Worm (Caenorhabditis elegans) whole organism, mixed stage, embryonic: ENCODE data around the gene ZK742.3.
A peak's percentile ranks its signal among the peaks of the same experiment; 100 is the strongest.

Source experiments
- M03D4.4 ChIP-seq: sonication (generic microtip); optimal IDR thresholded peaks from 2 replicates; lab custom pipeline; 2017; ENCODE audit warnings: mild to moderate bottlenecking, missing genetic modification characterization, missing compliant biosample characterization
- bed-3 ChIP-seq: fragments of 200-800 bp; sonication (Bioruptor generic); optimal IDR thresholded peaks from 3 replicates; lab custom pipeline; 2018; ENCODE audit warnings: mild to moderate bottlenecking, missing genetic modification characterization, moderate library complexity, missing compliant biosample characterization
- ceh-39 ChIP-seq: fragments of 150-350 bp; optimal IDR thresholded peaks from 2 replicates; lab custom pipeline; 2014; ENCODE audit warnings: missing biosample characterization, missing genetic modification characterization
- ceh-83 ChIP-seq: fragments of 200-800 bp; sonication (Bioruptor generic); optimal IDR thresholded peaks from 2 replicates; lab custom pipeline; 2018; ENCODE audit warnings: mild to moderate bottlenecking, missing genetic modification characterization, missing compliant biosample characterization
- ces-1 ChIP-seq: fragments of 150-350 bp; optimal IDR thresholded peaks from 2 replicates; lab custom pipeline; 2014; ENCODE audit warnings: missing biosample characterization, missing genetic modification reagents, missing genetic modification characterization
- cnd-1 ChIP-seq: fragments of 200-800 bp; sonication (Bioruptor generic); optimal IDR thresholded peaks from 2 replicates; lab custom pipeline; 2018; ENCODE audit warnings: mild to moderate bottlenecking, missing genetic modification characterization, missing compliant biosample characterization
- drap-1 ChIP-seq: fragments of 200-800 bp; sonication (Bioruptor generic); optimal IDR thresholded peaks from 3 replicates; lab custom pipeline; 2018; ENCODE audit warnings: mild to moderate bottlenecking, missing genetic modification characterization, missing compliant biosample characterization
- elt-1 ChIP-seq: sonication (generic microtip); optimal IDR thresholded peaks from 2 replicates; lab custom pipeline; 2017; ENCODE audit warnings: missing genetic modification characterization, mild to moderate bottlenecking, missing compliant biosample characterization, antibody characterized with exemption, moderate library complexity, borderline replicate concordance; ENCODE audit not compliant: insufficient read depth
- elt-3 ChIP-seq: fragments of 150-350 bp; optimal IDR thresholded peaks from 2 replicates; lab custom pipeline; 2014; ENCODE audit warnings: missing biosample characterization, missing genetic modification characterization
- flh-1 ChIP-seq: fragments of 200-800 bp; sonication (Bioruptor generic); optimal IDR thresholded peaks from 2 replicates; lab custom pipeline; 2018; ENCODE audit warnings: mild to moderate bottlenecking, missing genetic modification characterization, moderate library complexity, missing compliant biosample characterization
- ham-2 ChIP-seq: fragments of 200-800 bp; sonication (Bioruptor generic); optimal IDR thresholded peaks from 2 replicates; lab custom pipeline; 2018; ENCODE audit warnings: mild to moderate bottlenecking, missing genetic modification characterization, missing compliant biosample characterization
- hlh-1 ChIP-seq: fragments of 150-350 bp; optimal IDR thresholded peaks from 2 replicates; lab custom pipeline; 2014; ENCODE audit warnings: missing biosample characterization, missing genetic modification reagents, missing genetic modification characterization
- lin-13 ChIP-seq: fragments of 150-350 bp; optimal IDR thresholded peaks from 2 replicates; lab custom pipeline; 2014; ENCODE audit warnings: missing biosample characterization, missing genetic modification characterization
- lin-32 ChIP-seq: fragments of 200-800 bp; sonication (Bioruptor generic); optimal IDR thresholded peaks from 2 replicates; lab custom pipeline; 2018; ENCODE audit warnings: mild to moderate bottlenecking, missing genetic modification characterization, missing compliant biosample characterization
- lsy-2 ChIP-seq: fragments of 150-350 bp; optimal IDR thresholded peaks from 2 replicates; lab custom pipeline; 2014; ENCODE audit warnings: missing biosample characterization, missing genetic modification characterization
- mab-5 ChIP-seq: fragments of 150-350 bp; optimal IDR thresholded peaks from 2 replicates; lab custom pipeline; 2014; ENCODE audit warnings: missing biosample characterization, missing genetic modification characterization
- mep-1 ChIP-seq: fragments of 150-350 bp; optimal IDR thresholded peaks from 2 replicates; lab custom pipeline; 2017; ENCODE audit warnings: missing biosample characterization, missing genetic modification reagents, missing genetic modification characterization, inconsistent platforms
- mls-2 ChIP-seq: sonication (generic microtip); optimal IDR thresholded peaks from 2 replicates; lab custom pipeline; 2016; ENCODE audit warnings: mild to moderate bottlenecking, missing genetic modification characterization, moderate library complexity, missing compliant biosample characterization
- nhr-12 ChIP-seq: fragments of 150-350 bp; optimal IDR thresholded peaks from 2 replicates; lab custom pipeline; 2014; ENCODE audit warnings: missing biosample characterization, missing genetic modification characterization
- nhr-2 ChIP-seq: fragments of 150-350 bp; optimal IDR thresholded peaks from 2 replicates; lab custom pipeline; 2014; ENCODE audit warnings: missing biosample characterization, missing genetic modification characterization
- nhr-28 ChIP-seq: fragments of 150-350 bp; optimal IDR thresholded peaks from 2 replicates; lab custom pipeline; 2014; ENCODE audit warnings: missing biosample characterization, missing genetic modification characterization
- nhr-76 ChIP-seq: sonication (generic microtip); optimal IDR thresholded peaks from 2 replicates; lab custom pipeline; 2017; ENCODE audit warnings: missing biosample characterization, missing genetic modification characterization
- pha-4 ChIP-seq: fragments of 150-350 bp; optimal IDR thresholded peaks from 2 replicates; lab custom pipeline; 2018; ENCODE audit warnings: missing biosample characterization, missing genetic modification reagents, missing genetic modification characterization
- sem-2 ChIP-seq: fragments of 200-800 bp; sonication (Bioruptor generic); optimal IDR thresholded peaks from 2 replicates; lab custom pipeline; 2018; ENCODE audit warnings: mild to moderate bottlenecking, missing genetic modification characterization, missing compliant biosample characterization
- snpc-4 ChIP-seq: fragments of 150-350 bp; optimal IDR thresholded peaks from 2 replicates; lab custom pipeline; 2014; ENCODE audit warnings: missing biosample characterization, missing genetic modification characterization
- sptf-1 ChIP-seq: sonication (generic microtip); optimal IDR thresholded peaks from 2 replicates; lab custom pipeline; 2017; ENCODE audit warnings: mild to moderate bottlenecking, missing genetic modification characterization, moderate library complexity, missing compliant biosample characterization
- tbx-8 ChIP-seq: fragments of 200-800 bp; sonication (Bioruptor generic); optimal IDR thresholded peaks from 2 replicates; lab custom pipeline; 2018; ENCODE audit warnings: mild to moderate bottlenecking, missing genetic modification characterization, moderate library complexity, missing compliant biosample characterization
- unc-120 ChIP-seq: sonication (generic microtip); optimal IDR thresholded peaks from 2 replicates; lab custom pipeline; 2017; ENCODE audit warnings: missing genetic modification characterization, missing compliant biosample characterization; ENCODE audit not compliant: poor library complexity, severe bottlenecking
- unc-39 ChIP-seq: fragments of 150-350 bp; optimal IDR thresholded peaks from 2 replicates; lab custom pipeline; 2014; ENCODE audit warnings: missing biosample characterization, missing genetic modification characterization
- ztf-11 ChIP-seq: fragments of 150-350 bp; optimal IDR thresholded peaks from 2 replicates; lab custom pipeline; 2014; ENCODE audit warnings: missing biosample characterization, missing genetic modification characterization

The ZK742.3 gene

ce11 chrV:7814601-7815000, 4.9 kb upstream of the ZK742.3 start, which contains the start of gene ZK742.6:
ZK742.6 (minus strand) TSS chrV:7814942.
- TF ChIP-seq sem-2 (GFP tag; lab: Kevin White, UChicago) = no peak
- no peak for TF ChIP-seq ces-1 (GFP tag; lab: Kevin White, UChicago)
- no peak for TF ChIP-seq elt-1 (tag; lab: Kevin White, UChicago)
- no peak for TF ChIP-seq elt-3 (tag; lab: Kevin White, UChicago)

- TF ChIP-seq M03D4.4 (no peak), ceh-39 (tag; lab: Kevin White, UChicago) (no peak), unc-39 (tag; lab: Kevin White, UChicago) (no peak), snpc-4 (no peak), pha-4 (tag; lab: Kevin White, UChicago) (peak; percentile 31), lsy-2 (tag; lab: Kevin White, UChicago) (no peak), lin-32 (GFP tag; lab: Kevin White, UChicago) (no peak)
These were observed 2.0 kb upstream of the ZK742.3 start, which contains the start of gene ZK742.4 for ce11 chrV:7811758-7812157. ZK742.4 (minus strand) TSS chrV:7811792.

ce11 chrV:7810591-7810990, 879 bp upstream of the ZK742.3 start:
- TF ChIP-seq sptf-1 (no peak), unc-120 (no peak), mep-1 (tag; lab: Kevin White, UChicago) (no peak), nhr-2 (tag; lab: Kevin White, UChicago) (no peak), lsy-2 (tag; lab: Kevin White, UChicago) (no peak), lin-13 (tag; lab: Kevin White, UChicago) (no peak), hlh-1 (tag; lab: Kevin White, UChicago) (no peak), bed-3 (GFP tag; lab: Kevin White, UChicago) (no peak), nhr-12 (tag; lab: Kevin White, UChicago) (no peak), tbx-8 (no peak)
- TF ChIP-seq, all 35 proteins: peak for 0

- TF ChIP-seq snpc-4 = no peak
- TF ChIP-seq bed-3 (GFP tag; lab: Kevin White, UChicago) = no peak
- TF ChIP-seq nhr-12 (tag; lab: Kevin White, UChicago) = no peak
- no peak for TF ChIP-seq tbx-8
- TF ChIP-seq ceh-39 (tag; lab: Kevin White, UChicago) = no peak
- TF ChIP-seq ham-2 (GFP tag; lab: Kevin White, UChicago) = no peak
- TF ChIP-seq nhr-76 (tag; lab: Kevin White, UChicago) = no peak
- TF ChIP-seq ceh-83 (GFP tag; lab: Kevin White, UChicago) = no peak
- no peak for TF ChIP-seq M03D4.4
- TF ChIP-seq lin-13 (tag; lab: Kevin White, UChicago) = no peak
- no peak for TF ChIP-seq unc-120
- no peak for TF ChIP-seq mab-5 (tag; lab: Kevin White, UChicago)
- TF ChIP-seq cnd-1 (tag; lab: Kevin White, UChicago) = no peak
These were observed 1.3 kb downstream of the ZK742.3 start for ce11 chrV:7808444-7808843.

- no peak for TF ChIP-seq nhr-76 (tag; lab: Kevin White, UChicago)
- TF ChIP-seq ztf-11 (tag; lab: Kevin White, UChicago) = no peak
- TF ChIP-seq nhr-12 (tag; lab: Kevin White, UChicago) = no peak
- no peak for TF ChIP-seq flh-1 (GFP tag; lab: Kevin White, UChicago)
- TF ChIP-seq ces-1 (GFP tag; lab: Kevin White, UChicago) = no peak
- TF ChIP-seq mls-2 (tag; lab: Kevin White, UChicago) = no peak
- no peak for TF ChIP-seq nhr-28
- TF ChIP-seq drap-1 = no peak
- TF ChIP-seq lin-13 (tag; lab: Kevin White, UChicago) = no peak
- TF ChIP-seq elt-3 (tag; lab: Kevin White, UChicago) = no peak
- no peak for TF ChIP-seq lsy-2 (tag; lab: Kevin White, UChicago)
- TF ChIP-seq mep-1 (tag; lab: Kevin White, UChicago) = no peak
- TF ChIP-seq M03D4.4 = no peak
These were observed 3.1 kb downstream of the ZK742.3 start for ce11 chrV:7806629-7807028.

ce11 chrV:7804801-7805163, 4.9 kb downstream of the ZK742.3 start, which contains the start of gene xpo-1:
xpo-1 (plus strand) TSS chrV:7805064.
- TF ChIP-seq unc-39 (tag; lab: Kevin White, UChicago) (no peak), flh-1 (GFP tag; lab: Kevin White, UChicago) (no peak), M03D4.4 (no peak), elt-3 (tag; lab: Kevin White, UChicago) (no peak)
